Worm (Caenorhabditis elegans) whole organism, L4 larva: ENCODE results near the gene F15B9.6.

Experiments used
- dmd-8 ChIP-seq: fragments of 200-800 bp; sonication (Bioruptor generic); IDR thresholded peaks from 2 replicates; pipeline ENCODE4 v1.3.6; 2022; ENCODE audit warnings: missing genetic modification characterization, missing compliant biosample characterization
- lin-13 ChIP-seq: fragments of 150-350 bp; optimal IDR thresholded peaks from 2 replicates; lab custom pipeline; 2014; ENCODE audit warnings: missing biosample characterization, missing genetic modification reagents, missing genetic modification characterization
- madf-5 ChIP-seq, 2 experiments: fragments of 200-800 bp; sonication (Bioruptor generic); IDR thresholded peaks; 2 replicates each; pipeline ENCODE4 v1.3.6; 2022; ENCODE audit warnings: missing compliant biosample characterization in 2 of 2, missing genetic modification characterization in 2 of 2
- zfp-3 ChIP-seq: fragments of 200-800 bp; sonication (Bioruptor generic); conservative IDR thresholded peaks from 2 replicates; pipeline ENCODE4 v1.3.6; 2022; ENCODE audit warnings: missing genetic modification reagents, missing genetic modification characterization, missing compliant biosample characterization

DNA sequence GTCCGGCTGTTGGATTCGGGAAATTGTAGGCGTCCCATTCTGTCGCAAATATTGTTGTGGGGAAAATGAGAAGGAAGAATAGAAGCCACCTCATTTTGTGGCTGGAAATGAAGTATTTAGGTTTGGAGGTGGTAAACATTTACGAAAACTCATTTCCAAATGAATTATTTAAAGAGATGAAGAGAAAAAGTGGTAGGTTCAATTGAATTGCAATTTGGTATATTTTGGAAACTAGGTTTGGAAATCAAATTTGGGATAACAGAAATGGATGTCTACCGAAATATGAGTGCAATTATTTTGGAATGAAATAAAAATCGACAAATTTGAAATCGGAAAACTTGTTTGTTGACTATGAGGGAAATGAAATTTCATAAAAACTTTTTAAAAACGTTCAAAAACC is 5.1 kb upstream of the F15B9.6 start, which contains the start of gene F15B9.10:
- TF ChIP-seq dmd-8 (GFP tag; lab: Robert Waterston, UW) (no peak), lin-13 (no peak), zfp-3 (GFP tag; lab: Robert Waterston, UW) (no peak), madf-5 (GFP tag; IDR thresholded peaks at IDR 0.05; lab: Robert Waterston, UW) (no peak)
